Worm (Caenorhabditis elegans) whole organism, midembryonic: ENCODE results near the gene K11E4.6.

Experiments
- T22C8.4 ChIP-seq: fragments of 200-800 bp; sonication (Bioruptor generic); IDR thresholded peaks from 2 replicates; pipeline ENCODE4 v1.3.6; 2022; ENCODE audit warnings: missing genetic modification characterization, missing compliant biosample characterization
- cog-1 ChIP-seq: sonication (generic microtip); optimal IDR thresholded peaks from 2 replicates; lab custom pipeline; 2016; ENCODE audit warnings: missing genetic modification characterization, missing compliant biosample characterization
- flt-1 ChIP-seq: fragments of 200-800 bp; sonication (Bioruptor generic); IDR thresholded peaks from 2 replicates; pipeline ENCODE4 v1.3.6; 2022; ENCODE audit warnings: missing genetic modification characterization, missing compliant biosample characterization
- klf-2 ChIP-seq: fragments of 200-800 bp; sonication (Bioruptor generic); conservative IDR thresholded peaks from 2 replicates; pipeline ENCODE4 v1.3.6; 2022; ENCODE audit warnings: missing genetic modification reagents, missing genetic modification characterization, missing compliant biosample characterization
- med-1 ChIP-seq: sonication (generic microtip); optimal IDR thresholded peaks from 2 replicates; lab custom pipeline; 2017; ENCODE audit warnings: missing genetic modification characterization, mild to moderate bottlenecking, missing compliant biosample characterization, antibody characterized with exemption, missing genetic modification reagents; ENCODE audit not compliant: insufficient read depth
- ref-1 ChIP-seq: fragments of 200-800 bp; sonication (Bioruptor generic); conservative IDR thresholded peaks from 2 replicates; pipeline ENCODE4 v1.3.6; 2022; ENCODE audit warnings: missing genetic modification reagents, missing genetic modification characterization, missing compliant biosample characterization
- tab-1 ChIP-seq: fragments of 200-800 bp; sonication (Bioruptor generic); IDR thresholded peaks from 2 replicates; pipeline ENCODE4 v1.3.6; 2022; ENCODE audit warnings: missing genetic modification characterization, missing compliant biosample characterization
- ztf-23 ChIP-seq: fragments of 200-800 bp; sonication (Bioruptor generic); IDR thresholded peaks from 2 replicates; pipeline ENCODE4 v1.3.6; 2022; ENCODE audit warnings: missing genetic modification reagents, missing genetic modification characterization, missing compliant biosample characterization
- ztf-29 ChIP-seq: fragments of 200-800 bp; sonication (Bioruptor generic); IDR thresholded peaks from 2 replicates; pipeline ENCODE4 v1.3.6; 2022; ENCODE audit warnings: missing genetic modification reagents, missing genetic modification characterization, missing compliant biosample characterization

DNA sequence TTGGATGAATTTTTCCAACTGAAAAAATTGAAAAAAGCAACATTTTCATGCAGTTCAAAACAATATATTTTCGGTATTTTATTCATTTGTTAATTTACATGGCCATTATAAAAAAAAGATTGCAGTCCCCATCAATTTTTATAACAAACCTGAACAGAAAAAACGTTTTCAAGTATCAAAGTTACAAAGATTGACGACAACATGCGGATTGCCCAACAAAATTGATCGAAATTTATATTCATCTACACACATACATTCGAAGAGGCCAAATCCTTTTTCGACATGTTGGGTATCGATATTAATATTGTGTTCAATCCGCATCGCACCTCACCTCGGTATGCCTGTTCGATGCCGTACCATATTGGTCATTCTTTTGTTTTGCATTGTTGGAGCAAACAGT, 10.6 kb upstream of the K11E4.6 start, which contains the start of gene K11E4.1:
- TF ChIP-seq klf-2 (GFP tag; lab: Robert Waterston, UW) (no peak), tab-1 (GFP tag; lab: Robert Waterston, UW) (no peak), ztf-29 (GFP tag; lab: Robert Waterston, UW) (no peak), T22C8.4 (GFP tag; lab: Robert Waterston, UW) (no peak), med-1 (GFP tag; lab: Kevin White, UChicago) (no peak), flt-1 (no peak), ref-1 (GFP tag; lab: Robert Waterston, UW) (no peak), cog-1 (tag; lab: Kevin White, UChicago) (no peak), ztf-23 (GFP tag; lab: Robert Waterston, UW) (no peak)
